Fruit fly (Drosophila melanogaster): ENCODE data around the gene sn.

The sn gene

dm6 chrX:7963724-7964123, at the start of gene sn:
Gene sn, plus strand, starts transcription at chrX:7964024.
- TF ChIP-seq ttk (optimal IDR thresholded peaks at IDR 0.05) (no peak), h (optimal IDR thresholded peaks at IDR 0.05) (no peak), Sin3A (optimal IDR thresholded peaks at IDR 0.05) (no peak), psq (optimal IDR thresholded peaks at IDR 0.05) (no peak), insv (optimal IDR thresholded peaks at IDR 0.05) (no peak), Myc (optimal IDR thresholded peaks at IDR 0.05) (no peak)

dm6 chrX:7920081-7920688, 43.6 kb upstream of the sn start, which contains the start of the genes hdm and Ykt6:
Gene hdm, minus strand, starts transcription at chrX:7920131.
Gene Ykt6, plus strand, starts transcription at chrX:7920409.
- TF ChIP-seq Myc (optimal IDR thresholded peaks at IDR 0.05) (no peak), Sin3A (optimal IDR thresholded peaks at IDR 0.05) (no peak), psq (optimal IDR thresholded peaks at IDR 0.05) (no peak), ttk (optimal IDR thresholded peaks at IDR 0.05) (no peak), insv (optimal IDR thresholded peaks at IDR 0.05) (no peak), h (optimal IDR thresholded peaks at IDR 0.05) (no peak)

dm6 chrX:7923063-7923462, 40.8 kb upstream of the sn start:
- TF ChIP-seq ttk (optimal IDR thresholded peaks at IDR 0.05) = no peak
- no peak for TF ChIP-seq h (optimal IDR thresholded peaks at IDR 0.05)
- TF ChIP-seq Sin3A (optimal IDR thresholded peaks at IDR 0.05) = no peak
- TF ChIP-seq psq (optimal IDR thresholded peaks at IDR 0.05) = no peak
- TF ChIP-seq insv (optimal IDR thresholded peaks at IDR 0.05) = no peak
- TF ChIP-seq Myc (optimal IDR thresholded peaks at IDR 0.05) = no peak

dm6 chrX:7924913-7925312, 38.9 kb upstream of the sn start:
- no peak for TF ChIP-seq Myc (optimal IDR thresholded peaks at IDR 0.05)
- no peak for TF ChIP-seq ttk (optimal IDR thresholded peaks at IDR 0.05)
- TF ChIP-seq h (optimal IDR thresholded peaks at IDR 0.05) = no peak
- TF ChIP-seq insv (optimal IDR thresholded peaks at IDR 0.05) = no peak

- TF ChIP-seq Sin3A (optimal IDR thresholded peaks at IDR 0.05) (no peak), ttk (optimal IDR thresholded peaks at IDR 0.05) (no peak), insv (optimal IDR thresholded peaks at IDR 0.05) (no peak), h (optimal IDR thresholded peaks at IDR 0.05) (no peak), Myc (optimal IDR thresholded peaks at IDR 0.05) (no peak), psq (optimal IDR thresholded peaks at IDR 0.05) (no peak)
These were observed 33.4 kb upstream of the sn start for dm6 chrX:7930236-7931027.

dm6 chrX:7931028-7931549, 32.7 kb upstream of the sn start, which contains the start of gene mahe:
Gene mahe, minus strand, starts transcription at chrX:7931382.
- TF ChIP-seq psq (optimal IDR thresholded peaks at IDR 0.05) (no peak), h (optimal IDR thresholded peaks at IDR 0.05) (no peak), Sin3A (optimal IDR thresholded peaks at IDR 0.05) (no peak), insv (optimal IDR thresholded peaks at IDR 0.05) (no peak), ttk (optimal IDR thresholded peaks at IDR 0.05) (no peak), Myc (optimal IDR thresholded peaks at IDR 0.05) (no peak)

dm6 chrX:7933210-7933915, 30.5 kb upstream of the sn start, which contains the start of the genes Dhdds and RpS14a:
Gene Dhdds, minus strand, starts transcription at chrX:7933351.
Gene RpS14a, plus strand, starts transcription at chrX:7933742.
- TF ChIP-seq h (optimal IDR thresholded peaks at IDR 0.05) (no peak), Myc (optimal IDR thresholded peaks at IDR 0.05) (no peak), ttk (optimal IDR thresholded peaks at IDR 0.05) (no peak), Sin3A (optimal IDR thresholded peaks at IDR 0.05) (no peak), psq (optimal IDR thresholded peaks at IDR 0.05) (no peak), insv (optimal IDR thresholded peaks at IDR 0.05) (no peak)

- TF ChIP-seq Sin3A (optimal IDR thresholded peaks at IDR 0.05) = no peak
- TF ChIP-seq ttk (optimal IDR thresholded peaks at IDR 0.05) = no peak
- TF ChIP-seq h (optimal IDR thresholded peaks at IDR 0.05) = no peak
- TF ChIP-seq insv (optimal IDR thresholded peaks at IDR 0.05) = no peak
- no peak for TF ChIP-seq Myc (optimal IDR thresholded peaks at IDR 0.05)
- TF ChIP-seq psq (optimal IDR thresholded peaks at IDR 0.05) = no peak
These were observed 29.1 kb upstream of the sn start, which contains the start of gene RpS14b for dm6 chrX:7934679-7935078. Gene RpS14b, plus strand, starts transcription at chrX:7934898.

dm6 chrX:7935798-7936572, 27.8 kb upstream of the sn start, which contains the start of gene Ubr3:
Gene Ubr3, plus strand, starts transcription at chrX:7935896.
- TF ChIP-seq ttk (optimal IDR thresholded peaks at IDR 0.05) (no peak), h (optimal IDR thresholded peaks at IDR 0.05) (no peak), Sin3A (optimal IDR thresholded peaks at IDR 0.05) (no peak)

- no peak for TF ChIP-seq Myc (optimal IDR thresholded peaks at IDR 0.05)
- TF ChIP-seq psq (optimal IDR thresholded peaks at IDR 0.05) = no peak
- TF ChIP-seq insv (optimal IDR thresholded peaks at IDR 0.05) = no peak
- TF ChIP-seq Sin3A (optimal IDR thresholded peaks at IDR 0.05) = no peak
- TF ChIP-seq ttk (optimal IDR thresholded peaks at IDR 0.05) = no peak
- TF ChIP-seq h (optimal IDR thresholded peaks at IDR 0.05) = no peak
These were observed 26.0 kb upstream of the sn start for dm6 chrX:7937588-7938481.

Measured in Kc167 (cell line).